Fruit fly (Drosophila melanogaster) whole organism, adult: ENCODE measurements around the gene fru.

Source experiments
- CG11617 ChIP-seq: fragments of 200-800 bp; sonication (Bioruptor generic); optimal IDR thresholded peaks from 2 replicates; lab custom pipeline; 2017; ENCODE audit warnings: mild to moderate bottlenecking, missing biosample characterization, missing genetic modification reagents, missing genetic modification characterization
- CG12768 ChIP-seq: fragments of 200-800 bp; sonication (Bioruptor generic); optimal IDR thresholded peaks from 2 replicates; lab custom pipeline; 2017; ENCODE audit warnings: missing biosample characterization, missing genetic modification characterization, mild to moderate bottlenecking, moderate library complexity, missing genetic modification reagents
- CG14711 ChIP-seq: fragments of 200-800 bp; sonication (Bioruptor generic); optimal IDR thresholded peaks from 2 replicates; lab custom pipeline; 2018; ENCODE audit warnings: missing biosample characterization, mild to moderate bottlenecking, missing genetic modification characterization, moderate library complexity
- CG1620 ChIP-seq: fragments of 200-800 bp; sonication (Bioruptor generic); optimal IDR thresholded peaks from 2 replicates; lab custom pipeline; 2016; ENCODE audit warnings: missing biosample characterization, missing genetic modification characterization
- CG33017 ChIP-seq: fragments of 200-800 bp; sonication (Bioruptor generic); optimal IDR thresholded peaks from 2 replicates; lab custom pipeline; 2018; ENCODE audit warnings: missing biosample characterization, mild to moderate bottlenecking, missing genetic modification characterization, moderate library complexity
- CG5204 ChIP-seq: fragments of 200-800 bp; sonication (Bioruptor generic); optimal IDR thresholded peaks from 2 replicates; lab custom pipeline; 2016; ENCODE audit warnings: missing biosample characterization, missing genetic modification characterization
- Clk ChIP-seq: fragments of 200-800 bp; sonication (Bioruptor generic); optimal IDR thresholded peaks from 2 replicates; lab custom pipeline; 2017; ENCODE audit warnings: missing biosample characterization, missing genetic modification characterization
- Crg-1 ChIP-seq: fragments of 200-800 bp; sonication (Bioruptor generic); optimal IDR thresholded peaks from 2 replicates; lab custom pipeline; 2016; ENCODE audit warnings: missing biosample characterization, missing genetic modification characterization
- Hr96 ChIP-seq: fragments of 200-800 bp; sonication (Bioruptor generic); optimal IDR thresholded peaks from 2 replicates; lab custom pipeline; 2016; ENCODE audit warnings: missing biosample characterization, missing genetic modification characterization
- bab1 ChIP-seq: fragments of 200-800 bp; sonication (Bioruptor generic); optimal IDR thresholded peaks from 3 replicates; lab custom pipeline; 2019; ENCODE audit warnings: missing biosample characterization, mild to moderate bottlenecking, missing genetic modification characterization, moderate library complexity
- kay ChIP-seq: fragments of 200-800 bp; sonication (Bioruptor generic); peaks from one replicate; lab custom pipeline; 2016; ENCODE audit warnings: missing biosample characterization, missing genetic modification characterization, borderline replicate concordance
- ovo ChIP-seq: fragments of 200-800 bp; sonication (Bioruptor generic); optimal IDR thresholded peaks from 2 replicates; lab custom pipeline; 2016; ENCODE audit warnings: missing biosample characterization, missing genetic modification characterization
- toe ChIP-seq: fragments of 200-800 bp; sonication (Bioruptor generic); optimal IDR thresholded peaks from 2 replicates; lab custom pipeline; 2016; ENCODE audit warnings: missing biosample characterization, missing genetic modification characterization

- TF ChIP-seq Clk (GFP tag; lab: Kevin White, UChicago) (peak; percentile 41), kay (peak; percentile 7), CG5204 (GFP tag; lab: Kevin White, UChicago) (peak; percentile 70), CG33017 (peak; percentile 85), bab1 (GFP tag; lab: Kevin White, UChicago) (peak; percentile 73), CG11617 (GFP tag; lab: Kevin White, UChicago) (peak; percentile 68), CG14711 (tag; lab: Kevin White, UChicago) (peak; percentile 51), ovo (no peak), Hr96 (GFP tag; lab: Kevin White, UChicago) (peak; percentile 7), toe (GFP tag; lab: Kevin White, UChicago) (peak; percentile 51), CG12768 (GFP tag; lab: Kevin White, UChicago) (peak; percentile 57), CG1620 (GFP tag; lab: Kevin White, UChicago) (peak; percentile 42), Crg-1 (peak; percentile 43)
These were observed 89.1 kb downstream of the fru start for dm6 chr3R:18456196-18456781.
